Fruit fly (Drosophila melanogaster) whole organism, embryonic: ENCODE results near the gene CG15876.

Experiments
- ATbp ChIP-seq: fragments of 200-800 bp; sonication (Bioruptor generic); optimal IDR thresholded peaks from 2 replicates; lab custom pipeline; 2017; ENCODE audit warnings: missing biosample characterization, mild to moderate bottlenecking, missing genetic modification characterization, missing genetic modification reagents
- B-H2 ChIP-seq: fragments of 200-800 bp; sonication (Bioruptor generic); optimal IDR thresholded peaks from 2 replicates; lab custom pipeline; 2018; ENCODE audit warnings: missing biosample characterization, mild to moderate bottlenecking, missing genetic modification characterization
- Blimp-1 ChIP-seq: fragments of 200-800 bp; sonication (Bioruptor generic); optimal IDR thresholded peaks from 3 replicates; lab custom pipeline; 2018; ENCODE audit warnings: missing biosample characterization, missing genetic modification characterization, mild to moderate bottlenecking, moderate library complexity, missing genetic modification reagents
- CG10209 ChIP-seq: fragments of 200-800 bp; sonication (Bioruptor generic); optimal IDR thresholded peaks from 3 replicates; lab custom pipeline; 2017; ENCODE audit warnings: missing biosample characterization, mild to moderate bottlenecking, missing genetic modification characterization, missing genetic modification reagents
- CG10267 ChIP-seq: fragments of 200-800 bp; sonication (Bioruptor generic); optimal IDR thresholded peaks from 2 replicates; lab custom pipeline; 2018; ENCODE audit warnings: missing biosample characterization, mild to moderate bottlenecking, missing genetic modification characterization, moderate library complexity
- CG10366 ChIP-seq: fragments of 200-800 bp; sonication (Bioruptor generic); IDR thresholded peaks from 2 replicates; pipeline ENCODE4 v1.3.6; 2022; ENCODE audit warnings: missing biosample characterization, missing genetic modification characterization
- CG1233 ChIP-seq: fragments of 200-800 bp; sonication (Bioruptor generic); optimal IDR thresholded peaks from 4 replicates; lab custom pipeline; 2018; ENCODE audit warnings: missing biosample characterization, mild to moderate bottlenecking, missing genetic modification characterization
- CG13624 ChIP-seq: fragments of 200-800 bp; sonication (Bioruptor generic); optimal IDR thresholded peaks from 2 replicates; lab custom pipeline; 2016; ENCODE audit warnings: missing biosample characterization, missing genetic modification characterization
- CG1529 ChIP-seq: fragments of 200-800 bp; sonication (Bioruptor generic); optimal IDR thresholded peaks from 3 replicates; lab custom pipeline; 2018; ENCODE audit warnings: missing biosample characterization, missing genetic modification characterization
- CG1602 ChIP-seq: fragments of 200-800 bp; sonication (Bioruptor generic); optimal IDR thresholded peaks from 3 replicates; lab custom pipeline; 2016; ENCODE audit warnings: missing biosample characterization, missing genetic modification characterization
- CG16815 ChIP-seq: fragments of 200-800 bp; sonication (Bioruptor generic); optimal IDR thresholded peaks from 3 replicates; lab custom pipeline; 2017; ENCODE audit warnings: missing biosample characterization, mild to moderate bottlenecking, missing genetic modification characterization
- CG17385 ChIP-seq: fragments of 200-800 bp; sonication (Bioruptor generic); optimal IDR thresholded peaks from 3 replicates; lab custom pipeline; 2018; ENCODE audit warnings: missing biosample characterization, mild to moderate bottlenecking, missing genetic modification characterization
- CG18599 ChIP-seq: fragments of 200-800 bp; sonication (Bioruptor generic); optimal IDR thresholded peaks from 3 replicates; lab custom pipeline; 2017; ENCODE audit warnings: missing biosample characterization, missing genetic modification characterization, mild to moderate bottlenecking, moderate library complexity, missing genetic modification reagents
- CG18619 ChIP-seq: fragments of 200-800 bp; sonication (Bioruptor generic); optimal IDR thresholded peaks from 3 replicates; lab custom pipeline; 2017; ENCODE audit warnings: missing biosample characterization, mild to moderate bottlenecking, missing genetic modification characterization
- CG30403 ChIP-seq: fragments of 200-800 bp; sonication (Bioruptor generic); optimal IDR thresholded peaks from 3 replicates; lab custom pipeline; 2016; ENCODE audit warnings: missing biosample characterization, missing genetic modification characterization
- CG43689 ChIP-seq: fragments of 200-800 bp; sonication (Bioruptor generic); IDR thresholded peaks from 2 replicates; pipeline ENCODE4 v1.3.6; 2022; ENCODE audit warnings: missing biosample characterization, missing genetic modification characterization
- CG5245 ChIP-seq: fragments of 200-800 bp; sonication (Bioruptor generic); optimal IDR thresholded peaks from 3 replicates; lab custom pipeline; 2016; ENCODE audit warnings: missing biosample characterization, missing genetic modification characterization
- CG7372 ChIP-seq: fragments of 200-800 bp; sonication (Bioruptor generic); IDR thresholded peaks from 2 replicates; pipeline ENCODE4 v1.3.6; 2022; ENCODE audit warnings: missing biosample characterization, missing genetic modification characterization
- CG7839 ChIP-seq: fragments of 200-800 bp; sonication (Bioruptor generic); optimal IDR thresholded peaks from 3 replicates; lab custom pipeline; 2018; ENCODE audit warnings: missing biosample characterization, mild to moderate bottlenecking, missing genetic modification characterization, moderate library complexity
- CG9932 ChIP-seq: fragments of 200-800 bp; sonication (Bioruptor generic); IDR thresholded peaks from 2 replicates; pipeline ENCODE4 v1.3.6; 2022; ENCODE audit warnings: missing biosample characterization, missing genetic modification characterization
- CoRest ChIP-seq: fragments of 200-800 bp; sonication (Bioruptor generic); optimal IDR thresholded peaks from 3 replicates; lab custom pipeline; 2018; ENCODE audit warnings: missing biosample characterization, mild to moderate bottlenecking, missing genetic modification characterization, moderate library complexity
- Dek ChIP-seq: fragments of 200-800 bp; sonication (Bioruptor generic); optimal IDR thresholded peaks from 3 replicates; lab custom pipeline; 2019; ENCODE audit warnings: missing biosample characterization, mild to moderate bottlenecking, missing genetic modification characterization, moderate library complexity
- Dfd ChIP-seq, 2 experiments: fragments of >200 bp; optimal IDR thresholded peaks; 2 replicates each; lab custom pipeline; 2017; ENCODE audit warnings: missing biosample characterization in 2 of 2, missing genetic modification characterization in 2 of 2
- Fer1 ChIP-seq: fragments of 200-800 bp; sonication (Bioruptor generic); optimal IDR thresholded peaks from 2 replicates; lab custom pipeline; 2017; ENCODE audit warnings: missing biosample characterization, mild to moderate bottlenecking, missing genetic modification characterization
- Hmx ChIP-seq: fragments of 200-800 bp; sonication (Bioruptor generic); optimal IDR thresholded peaks from 2 replicates; lab custom pipeline; 2016; ENCODE audit warnings: missing biosample characterization, missing genetic modification characterization
- Med ChIP-seq: fragments of 200-800 bp; sonication (Bioruptor generic); peaks from one replicate; lab custom pipeline; 2016; ENCODE audit warnings: missing biosample characterization, missing genetic modification characterization, mild to moderate bottlenecking, inconsistent platforms, moderate library complexity
- ase ChIP-seq: fragments of 200-800 bp; sonication (Bioruptor generic); IDR thresholded peaks from 3 replicates; pipeline ENCODE4 v1.3.6; 2022; ENCODE audit warnings: missing biosample characterization, missing genetic modification characterization
- bcd ChIP-seq: fragments of 200-800 bp; sonication (Bioruptor generic); optimal IDR thresholded peaks from 2 replicates; lab custom pipeline; 2017; ENCODE audit warnings: missing biosample characterization, mild to moderate bottlenecking, missing genetic modification characterization
- bowl ChIP-seq: fragments of 200-800 bp; sonication (Bioruptor generic); IDR thresholded peaks from 2 replicates; pipeline ENCODE4 v1.3.6; 2022; ENCODE audit warnings: missing biosample characterization, missing genetic modification characterization
- chif ChIP-seq, 2 experiments: fragments of 200-800 bp; sonication (Bioruptor generic); optimal IDR thresholded peaks; 3 replicates each; lab custom pipeline; 2016; ENCODE audit warnings: missing biosample characterization in 2 of 2, missing genetic modification characterization in 2 of 2
- ci ChIP-seq: fragments of 200-800 bp; sonication (Bioruptor generic); IDR thresholded peaks from 3 replicates; pipeline ENCODE4 v1.3.6; 2022; ENCODE audit warnings: missing biosample characterization, missing genetic modification characterization
- crc ChIP-seq: fragments of 200-800 bp; sonication (Bioruptor generic); optimal IDR thresholded peaks from 2 replicates; lab custom pipeline; 2016; ENCODE audit warnings: missing biosample characterization, missing genetic modification characterization
- dimm ChIP-seq: fragments of 200-800 bp; sonication (Bioruptor generic); IDR thresholded peaks from 2 replicates; pipeline ENCODE4 v1.3.6; 2022; ENCODE audit warnings: missing biosample characterization, missing genetic modification characterization
- dysf ChIP-seq: fragments of 200-800 bp; sonication (Bioruptor generic); IDR thresholded peaks from 3 replicates; pipeline ENCODE4 v1.3.6; 2022; ENCODE audit warnings: missing biosample characterization, missing genetic modification characterization
- gem ChIP-seq: fragments of 200-800 bp; sonication (Bioruptor generic); optimal IDR thresholded peaks from 2 replicates; lab custom pipeline; 2019; ENCODE audit warnings: missing biosample characterization, mild to moderate bottlenecking, missing genetic modification characterization, moderate library complexity
- gsb-n ChIP-seq: fragments of 200-800 bp; sonication (Bioruptor generic); optimal IDR thresholded peaks from 3 replicates; lab custom pipeline; 2018; ENCODE audit warnings: missing biosample characterization, mild to moderate bottlenecking, missing genetic modification characterization
- jing ChIP-seq: fragments of 200-800 bp; sonication (Bioruptor generic); optimal IDR thresholded peaks from 2 replicates; lab custom pipeline; 2018; ENCODE audit warnings: missing biosample characterization, mild to moderate bottlenecking, missing genetic modification characterization
- mld ChIP-seq: fragments of 200-800 bp; sonication (Bioruptor generic); IDR thresholded peaks from 3 replicates; pipeline ENCODE4 v1.3.6; 2022; ENCODE audit warnings: missing biosample characterization, missing genetic modification characterization; ENCODE audit not compliant: partially characterized antibody
- nmo ChIP-seq: fragments of 200-800 bp; sonication (Bioruptor generic); optimal IDR thresholded peaks from 2 replicates; lab custom pipeline; 2018; ENCODE audit warnings: missing biosample characterization, mild to moderate bottlenecking, missing genetic modification characterization, moderate library complexity
- phol ChIP-seq: fragments of 200-800 bp; sonication (Bioruptor generic); optimal IDR thresholded peaks from 3 replicates; lab custom pipeline; 2018; ENCODE audit warnings: missing biosample characterization, mild to moderate bottlenecking, missing genetic modification characterization, moderate library complexity
- salm ChIP-seq: fragments of 200-800 bp; sonication (Bioruptor generic); optimal IDR thresholded peaks from 2 replicates; lab custom pipeline; 2018; ENCODE audit warnings: missing biosample characterization, mild to moderate bottlenecking, missing genetic modification characterization
- sens ChIP-seq: fragments of 200-800 bp; sonication (Bioruptor generic); peaks from one replicate; lab custom pipeline; 2016; ENCODE audit warnings: missing biosample characterization, missing genetic modification characterization
- sima ChIP-seq: fragments of 200-800 bp; sonication (Bioruptor generic); optimal IDR thresholded peaks from 2 replicates; lab custom pipeline; 2016; ENCODE audit warnings: missing biosample characterization, missing genetic modification characterization
- slbo ChIP-seq: fragments of 200-800 bp; sonication (Bioruptor generic); IDR thresholded peaks from 2 replicates; pipeline ENCODE4 v1.3.6; 2022; ENCODE audit warnings: missing biosample characterization, missing genetic modification characterization
- slou ChIP-seq: fragments of 200-800 bp; sonication (Bioruptor generic); optimal IDR thresholded peaks from 3 replicates; lab custom pipeline; 2016; ENCODE audit warnings: missing biosample characterization, missing genetic modification characterization
- tgo ChIP-seq: fragments of 200-800 bp; sonication (Bioruptor generic); IDR thresholded peaks from 3 replicates; pipeline ENCODE4 v1.3.6; 2022; ENCODE audit warnings: missing biosample characterization, missing genetic modification characterization
- trh ChIP-seq: fragments of 200-800 bp; sonication (Bioruptor generic); optimal IDR thresholded peaks from 2 replicates; lab custom pipeline; 2016; ENCODE audit warnings: missing biosample characterization, missing genetic modification characterization
- unpg ChIP-seq: fragments of 200-800 bp; sonication (Bioruptor generic); optimal IDR thresholded peaks from 3 replicates; lab custom pipeline; 2018; ENCODE audit warnings: missing biosample characterization, mild to moderate bottlenecking, missing genetic modification characterization, moderate library complexity

The CG15876 gene

DNA sequence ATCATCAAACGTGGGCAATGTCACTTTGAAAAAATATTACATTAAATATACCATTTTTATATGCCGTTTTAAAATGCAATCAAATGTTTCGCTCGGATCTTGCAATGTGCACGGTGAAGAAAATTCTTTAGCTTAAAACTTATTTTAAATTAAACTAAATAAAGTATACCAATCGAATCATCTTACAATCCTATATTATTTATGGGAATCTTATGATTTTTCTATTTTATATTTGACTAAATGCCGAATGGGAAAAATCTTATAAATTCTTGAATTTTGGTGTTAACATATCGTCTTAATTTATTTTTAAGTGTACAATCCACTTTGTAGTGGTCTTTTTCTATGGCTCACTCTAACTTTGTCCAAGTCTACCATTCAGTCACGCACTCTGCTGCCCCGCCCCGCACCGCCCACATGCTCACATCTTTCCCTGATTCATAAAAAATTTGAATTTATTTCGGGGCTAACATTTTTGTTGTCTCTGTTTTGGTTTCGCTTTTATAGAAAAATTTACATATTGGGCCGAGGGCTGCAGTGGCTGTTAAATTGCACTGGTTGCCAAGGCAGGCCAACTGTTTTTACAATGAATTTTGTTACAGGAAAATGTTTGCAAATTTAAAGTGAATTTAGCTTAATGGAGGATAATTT lies 26.0 kb upstream of the CG15876 start (continued):
- TF ChIP-seq bcd (peak; percentile 30), CG17385 (peak; percentile 27), sens (GFP tag; lab: Kevin White, UChicago) (peak; percentile 58), sima (GFP tag; lab: Kevin White, UChicago) (no peak), Fer1 (GFP tag; lab: Kevin White, UChicago) (peak; percentile 32), CG16815 (GFP tag; lab: Kevin White, UChicago) (no peak), CG10209 (peak; percentile 23), Dek (tag; lab: Kevin White, UChicago) (no peak), bowl (GFP tag; lab: Robert Waterston, UW) (no peak), Dfd (GFP tag; optimal IDR thresholded peaks at IDR 0.05; lab: Kevin White, UChicago) (no peak), salm (tag; lab: Kevin White, UChicago) (peak; percentile 31), Blimp-1 (peak; percentile 51), phol (tag; lab: Kevin White, UChicago) (peak; percentile 71), CG1529 (GFP tag; lab: Kevin White, UChicago) (peak; percentile 1), trh (GFP tag; lab: Kevin White, UChicago) (no peak), CG43689 (0 out of 2 replicates have a peak, but pooled peaks have one; percentile 19), dimm (no peak), jing (GFP tag; lab: Kevin White, UChicago) (no peak), CG1602 (GFP tag; lab: Kevin White, UChicago) (no peak), tgo (GFP tag; lab: Robert Waterston, UW) (peak; percentile 46; the same call in 2 of the 3 replicates), CG7372 (no peak), CG9932 (GFP tag; lab: Robert Waterston, UW) (no peak), ATbp (GFP tag; lab: Kevin White, UChicago) (peak; percentile 25), slbo (no peak), mld (GFP tag; lab: Robert Waterston, UW) (no peak), CG30403 (peak; percentile 35), unpg (GFP tag; lab: Kevin White, UChicago) (peak; percentile 48), slou (GFP tag; lab: Kevin White, UChicago) (no peak), nmo (GFP tag; lab: Kevin White, UChicago) (peak; percentile 55), ase (0 out of 3 replicates have a peak, but pooled peaks have one; percentile 17), ci (peak; percentile 52; the same call in 1 of the 3 replicates), CG18599 (GFP tag; lab: Kevin White, UChicago) (peak; percentile 5), CG5245 (no peak), CG10366 (GFP tag; lab: Robert Waterston, UW) (peak; percentile 32; the same call in 1 of the 2 replicates), crc (GFP tag; lab: Kevin White, UChicago) (no peak), Hmx (GFP tag; lab: Kevin White, UChicago) (no peak), CoRest (tag; lab: Kevin White, UChicago) (peak; percentile 30), chif (GFP tag; optimal IDR thresholded peaks at IDR 0.05; lab: Kevin White, UChicago) (no peak), gem (tag; lab: Kevin White, UChicago) (peak; percentile 69), dysf (GFP tag; lab: Robert Waterston, UW) (peak; percentile 71; the same call in 2 of the 3 replicates), B-H2 (GFP tag; lab: Kevin White, UChicago) (no peak), CG10267 (tag; lab: Kevin White, UChicago) (peak; percentile 40), gsb-n (tag; lab: Kevin White, UChicago) (peak; percentile 22), CG13624 (no peak), Med (GFP tag; lab: Kevin White, UChicago) (no peak), CG1233 (GFP tag; lab: Kevin White, UChicago) (no peak), CG18619 (GFP tag; lab: Kevin White, UChicago) (no peak), CG7839 (tag; lab: Kevin White, UChicago) (peak; percentile 56)
- TF ChIP-seq, all 482 proteins: peak for 85
